Fruit fly (Drosophila melanogaster): ENCODE results near the gene epsilonCOP.

Gene epsilonCOP

DNA sequence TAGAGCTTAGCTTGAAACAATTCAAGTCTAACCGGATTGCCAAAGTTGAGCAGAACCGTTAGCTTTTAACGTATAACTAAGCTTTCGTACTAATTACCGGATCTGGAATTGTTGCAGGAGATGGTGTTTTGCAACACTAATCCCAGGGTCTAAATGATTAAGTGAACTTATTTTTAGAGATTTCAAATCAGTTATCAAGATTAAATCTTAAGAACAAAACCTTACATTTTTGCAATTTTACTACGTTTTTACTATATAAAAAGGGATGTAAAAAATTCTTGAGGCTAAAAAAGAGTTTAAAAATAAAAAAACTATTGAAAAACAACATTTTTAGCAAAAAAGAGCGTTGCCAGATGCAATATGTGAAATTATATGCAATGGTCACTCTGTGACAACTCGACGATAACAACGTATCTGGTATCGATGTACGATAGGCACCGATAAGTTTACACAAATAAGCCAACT, at the start of gene epsilonCOP, which contains the start of gene KFase:
TSS of gene epsilonCOP (plus strand) at position 415 of the 465 bp plus-strand sequence.
TSS of gene KFase (minus strand) at position 81 of the 465 bp plus-strand sequence.
- TF ChIP-seq CG9948 (tag; optimal IDR thresholded peaks at IDR 0.05) (no peak), Ets98B (GFP tag; IDR thresholded peaks at IDR 0.05) (peak; percentile 52), CG4496 (GFP tag; IDR thresholded peaks at IDR 0.05) (no peak)

DNA sequence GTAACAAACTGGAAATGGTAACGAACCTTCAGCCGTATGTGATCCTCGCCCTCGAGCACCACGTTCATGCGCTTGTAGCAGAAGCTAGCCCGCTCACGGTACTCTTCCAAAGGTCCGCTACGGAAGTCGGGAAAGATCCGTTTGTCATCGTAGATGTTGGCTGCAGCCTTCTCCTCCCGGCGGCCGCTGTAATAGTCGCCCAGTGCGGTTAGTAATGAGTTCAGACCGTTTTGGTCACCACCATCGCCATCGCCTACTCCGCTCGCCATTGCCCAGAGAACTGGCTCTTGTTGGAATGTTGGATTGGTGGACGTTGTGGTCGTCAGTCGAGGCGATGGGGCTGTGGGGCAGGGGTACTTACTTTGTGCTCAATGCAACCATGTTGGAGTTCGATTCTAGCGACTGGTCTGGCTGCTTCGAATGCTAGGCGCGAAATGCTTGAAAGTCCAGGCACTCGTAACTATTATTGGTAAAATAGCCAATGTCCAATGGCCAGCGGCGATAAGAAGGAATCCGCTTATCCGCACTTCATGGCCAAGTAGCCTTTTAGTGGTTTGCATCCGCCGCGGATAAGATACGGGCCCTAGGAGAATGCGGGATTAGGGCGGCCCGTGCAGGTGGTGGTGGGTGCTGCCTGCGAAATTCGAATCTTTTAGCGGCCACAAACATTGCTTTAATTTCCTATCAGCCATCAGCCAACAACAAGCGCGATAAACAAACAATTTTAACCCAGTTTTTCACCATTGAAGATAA, 41.1 kb upstream of the epsilonCOP start:
- TF ChIP-seq CG13204 (GFP tag; optimal IDR thresholded peaks at IDR 0.05): peak; percentile 59
- no peak for TF ChIP-seq CG4496 (GFP tag; IDR thresholded peaks at IDR 0.05)
- TF ChIP-seq CG8159 (tag; optimal IDR thresholded peaks at IDR 0.05): no peak
- no peak for TF ChIP-seq CG17806 (tag; optimal IDR thresholded peaks at IDR 0.05)
- TF ChIP-seq Ets98B (GFP tag; IDR thresholded peaks at IDR 0.05): 0 out of 2 replicates have a peak, but pooled peaks have one; percentile 9
- TF ChIP-seq D1 (tag; optimal IDR thresholded peaks at IDR 0.05): no peak
- TF ChIP-seq CG12605 (GFP tag; IDR thresholded peaks at IDR 0.05): peak; percentile 59; the same call in 1 of the 2 replicates
- no peak for TF ChIP-seq CG10348 (GFP tag; IDR thresholded peaks at IDR 0.05)
- TF ChIP-seq CG14655 (GFP tag; optimal IDR thresholded peaks at IDR 0.05): no peak
- TF ChIP-seq Pif1A (GFP tag; optimal IDR thresholded peaks at IDR 0.05): no peak
- TF ChIP-seq EcR (GFP tag; optimal IDR thresholded peaks at IDR 0.05): peak; percentile 48
- peak; percentile 21 for TF ChIP-seq gl (tag; optimal IDR thresholded peaks at IDR 0.05)
- no peak for TF ChIP-seq rn (GFP tag; IDR thresholded peaks at IDR 0.05)
- peak; percentile 25 for TF ChIP-seq CG8301 (tag; optimal IDR thresholded peaks at IDR 0.05)
- TF ChIP-seq CG15710 (tag; optimal IDR thresholded peaks at IDR 0.05): no peak
- no peak for TF ChIP-seq CG32121 (GFP tag; IDR thresholded peaks at IDR 0.05)

DNA sequence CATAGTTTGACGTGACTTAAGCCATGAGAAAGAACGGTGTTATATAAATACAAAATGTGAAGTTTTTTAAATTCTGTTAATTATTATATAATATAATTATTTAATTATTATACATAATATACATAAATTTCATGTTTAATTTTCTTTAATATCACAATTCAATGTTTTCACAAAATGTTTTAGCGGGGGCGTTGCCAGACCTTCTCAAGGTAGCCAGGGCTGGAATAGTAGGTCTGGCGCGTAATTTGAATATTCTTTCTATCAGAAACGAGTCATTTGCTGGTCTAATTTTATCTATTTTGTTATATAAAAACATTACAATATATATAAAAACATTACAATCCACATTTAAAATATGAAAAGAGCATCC, 40.6 kb upstream of the epsilonCOP start, which contains the start of gene Acox3:
TSS of gene Acox3 (minus strand) at position 70 of the 370 bp plus-strand sequence.
- TF ChIP-seq Ets98B (GFP tag; IDR thresholded peaks at IDR 0.05) (no peak), D1 (tag; optimal IDR thresholded peaks at IDR 0.05) (peak; percentile 38), CG32121 (GFP tag; IDR thresholded peaks at IDR 0.05) (no peak), EcR (GFP tag; optimal IDR thresholded peaks at IDR 0.05) (no peak), CG15710 (tag; optimal IDR thresholded peaks at IDR 0.05) (no peak)

DNA sequence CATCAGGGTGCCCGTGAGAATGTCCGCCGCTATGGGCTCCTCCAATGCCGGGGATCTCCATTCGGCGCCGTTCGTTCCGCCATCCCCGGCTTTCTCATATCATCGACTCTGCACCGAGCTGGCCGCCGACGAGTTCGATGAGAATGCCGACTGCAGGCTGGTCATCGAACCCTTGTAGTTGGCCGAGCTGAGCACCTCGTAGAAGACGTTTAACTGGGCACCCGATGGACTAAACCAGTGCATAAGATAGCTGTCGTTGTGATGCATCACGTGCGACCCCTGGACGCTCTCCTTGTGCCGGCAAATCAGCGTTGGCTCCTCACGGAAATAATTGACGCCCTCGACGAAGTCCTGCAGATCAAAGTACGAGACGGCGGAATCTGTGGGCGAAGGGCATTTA, 39.1 kb upstream of the epsilonCOP start:
- TF ChIP-seq EcR (GFP tag; optimal IDR thresholded peaks at IDR 0.05) (peak; percentile 80), CG9948 (tag; optimal IDR thresholded peaks at IDR 0.05) (no peak)

DNA sequence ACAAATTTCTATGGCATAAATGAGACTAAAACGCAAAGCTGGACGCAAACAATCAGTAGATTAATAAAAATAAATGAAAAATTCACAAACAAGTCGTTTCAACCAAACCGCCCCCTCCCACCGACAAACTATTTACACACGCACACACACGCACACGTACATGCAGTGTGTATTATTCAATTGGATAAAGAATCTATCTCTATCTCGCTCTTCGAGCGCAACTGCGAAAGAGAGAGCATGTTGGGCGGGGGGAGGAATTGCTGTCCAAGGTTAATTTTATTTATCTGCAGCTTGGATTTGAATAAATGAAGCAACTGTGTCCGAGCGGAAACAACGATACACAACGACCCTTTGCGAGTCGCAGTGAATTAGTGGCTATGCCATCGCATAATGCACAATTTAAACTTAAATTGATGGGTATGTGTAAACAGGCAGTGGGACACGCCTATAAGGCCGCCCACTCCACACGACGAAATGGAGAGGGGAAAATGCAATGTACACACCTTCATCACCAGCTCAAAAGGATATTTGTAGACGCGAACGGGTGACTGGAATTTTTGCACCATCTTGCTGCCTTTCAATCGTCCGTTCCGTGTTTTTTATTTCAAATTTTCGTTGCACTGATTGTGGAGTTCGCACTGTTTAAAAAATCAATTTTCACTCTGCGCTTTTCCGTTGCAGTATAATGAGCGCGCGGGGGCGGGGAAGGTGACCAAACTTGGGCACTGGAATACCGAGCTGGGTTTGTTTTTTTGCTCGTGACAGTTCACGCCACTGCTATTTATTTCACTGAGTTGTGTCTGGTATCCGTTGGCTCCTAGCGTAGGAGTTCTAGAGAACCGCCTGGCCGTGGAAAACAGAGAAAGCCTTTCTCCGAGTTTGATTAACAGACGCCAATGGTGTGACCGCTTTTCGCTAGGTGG, 33.6 kb upstream of the epsilonCOP start, which contains the start of gene retm:
TSS of gene retm (minus strand) at position 898 of the 923 bp plus-strand sequence.
- TF ChIP-seq CG8159 (tag; optimal IDR thresholded peaks at IDR 0.05) (no peak), Pif1B (GFP tag; optimal IDR thresholded peaks at IDR 0.05) (peak; percentile 6), CG13204 (GFP tag; optimal IDR thresholded peaks at IDR 0.05) (peak; percentile 21), gl (tag; optimal IDR thresholded peaks at IDR 0.05) (no peak), CG9948 (tag; optimal IDR thresholded peaks at IDR 0.05) (no peak), Ets98B (GFP tag; IDR thresholded peaks at IDR 0.05) (peak; percentile 25; the same call in 1 of the 2 replicates), Pif1A (GFP tag; optimal IDR thresholded peaks at IDR 0.05) (peak; percentile 20), CG32121 (GFP tag; IDR thresholded peaks at IDR 0.05) (peak; percentile 16; the same call in 1 of the 2 replicates), EcR (GFP tag; optimal IDR thresholded peaks at IDR 0.05) (peak; percentile 48)

DNA sequence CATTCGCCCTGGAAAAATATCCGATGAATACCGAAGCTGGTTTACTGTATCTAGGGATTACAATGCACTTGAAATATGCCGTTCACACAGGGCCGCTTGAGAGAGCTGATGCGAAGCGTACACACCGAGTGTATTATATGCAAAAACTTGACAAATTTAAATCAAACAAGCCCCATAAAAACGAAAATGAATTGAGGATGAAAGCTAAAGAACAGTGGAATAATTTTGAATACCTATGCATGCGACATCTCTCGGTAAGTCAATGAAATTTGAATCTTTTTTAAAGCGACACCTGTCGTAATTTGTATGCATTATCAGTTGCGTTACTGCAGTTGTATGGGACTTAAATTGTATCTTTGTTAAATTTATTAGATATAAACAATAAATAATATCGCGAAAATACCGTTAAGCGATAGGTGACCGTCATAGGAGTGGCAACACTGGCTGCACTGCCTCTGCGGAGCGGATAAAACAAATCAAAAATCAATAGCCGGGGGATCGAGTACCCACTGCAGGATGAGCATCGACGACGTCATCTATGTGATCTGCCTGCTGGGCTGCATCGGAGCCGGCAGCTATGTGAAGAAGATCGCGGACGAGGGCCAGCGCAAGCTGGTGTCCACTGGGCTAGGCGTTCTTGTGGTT, 32.8 kb upstream of the epsilonCOP start, which contains the start of gene frj:
TSS of gene frj (plus strand) at position 98 of the 645 bp plus-strand sequence.
- TF ChIP-seq CG9948 (tag; optimal IDR thresholded peaks at IDR 0.05): peak; percentile 17
- no peak for TF ChIP-seq CG14655 (GFP tag; optimal IDR thresholded peaks at IDR 0.05)
- peak; percentile 32 for TF ChIP-seq CG34367 (tag; optimal IDR thresholded peaks at IDR 0.05)
- no peak for TF ChIP-seq gl (tag; optimal IDR thresholded peaks at IDR 0.05)
- TF ChIP-seq CG17806 (tag; optimal IDR thresholded peaks at IDR 0.05): peak; percentile 47
- peak; percentile 3 for TF ChIP-seq Pif1A (GFP tag; optimal IDR thresholded peaks at IDR 0.05)
- TF ChIP-seq CG12605 (GFP tag; IDR thresholded peaks at IDR 0.05): no peak
- peak; percentile 53; the same call in 1 of the 2 replicates for TF ChIP-seq Ets98B (GFP tag; IDR thresholded peaks at IDR 0.05)
- TF ChIP-seq CG8301 (tag; optimal IDR thresholded peaks at IDR 0.05): peak; percentile 25
- TF ChIP-seq Pif1B (GFP tag; optimal IDR thresholded peaks at IDR 0.05): no peak
- no peak for TF ChIP-seq rn (GFP tag; IDR thresholded peaks at IDR 0.05)
- no peak for TF ChIP-seq CG13204 (GFP tag; optimal IDR thresholded peaks at IDR 0.05)
- peak; percentile 78 for TF ChIP-seq CG4496 (GFP tag; IDR thresholded peaks at IDR 0.05)
- no peak for TF ChIP-seq EcR (GFP tag; optimal IDR thresholded peaks at IDR 0.05)
- no peak for TF ChIP-seq D1 (tag; optimal IDR thresholded peaks at IDR 0.05)
- TF ChIP-seq Snoo (tag; optimal IDR thresholded peaks at IDR 0.05): no peak
- TF ChIP-seq CG32121 (GFP tag; IDR thresholded peaks at IDR 0.05): peak; percentile 56; the same call in 1 of the 2 replicates
- peak; percentile 42 for TF ChIP-seq CG15710 (tag; optimal IDR thresholded peaks at IDR 0.05)
- TF ChIP-seq CG8159 (tag; optimal IDR thresholded peaks at IDR 0.05): peak; percentile 52
- no peak for TF ChIP-seq CG10348 (GFP tag; IDR thresholded peaks at IDR 0.05)
- TF ChIP-seq fd96Ca (GFP tag; IDR thresholded peaks at IDR 0.05): peak; percentile 50; the same call in 1 of the 3 replicates
